Fruit fly (Drosophila melanogaster) whole organism, embryonic: ENCODE results near the gene CG14667.
A peak's percentile ranks its signal among the peaks of the same experiment; 100 is the strongest.

ENCODE experiments used
- Ada2b ChIP-seq: fragments of 200-800 bp; sonication (Bioruptor generic); IDR thresholded peaks from 2 replicates; pipeline ENCODE4 v1.3.6; 2022; ENCODE audit warnings: missing biosample characterization, missing genetic modification characterization
- Atf-2 ChIP-seq: fragments of 200-800 bp; sonication (Bioruptor generic); optimal IDR thresholded peaks from 2 replicates; lab custom pipeline; 2016; ENCODE audit warnings: missing biosample characterization, missing genetic modification characterization
- B-H1 ChIP-seq: fragments of 200-800 bp; sonication (Bioruptor generic); IDR thresholded peaks from 3 replicates; pipeline ENCODE4 v1.3.6; 2022; ENCODE audit warnings: missing biosample characterization, missing genetic modification characterization
- BEAF-32 ChIP-seq: fragments of 200-800 bp; sonication (Bioruptor generic); optimal IDR thresholded peaks from 3 replicates; lab custom pipeline; 2017; ENCODE audit warnings: missing biosample characterization, missing genetic modification characterization, mild to moderate bottlenecking, moderate library complexity, missing genetic modification reagents
- CG10366 ChIP-seq: fragments of 200-800 bp; sonication (Bioruptor generic); IDR thresholded peaks from 2 replicates; pipeline ENCODE4 v1.3.6; 2022; ENCODE audit warnings: missing biosample characterization, missing genetic modification characterization
- CG10431 ChIP-seq: fragments of 200-800 bp; sonication (Bioruptor generic); optimal IDR thresholded peaks from 3 replicates; lab custom pipeline; 2018; ENCODE audit warnings: missing biosample characterization, mild to moderate bottlenecking, missing genetic modification characterization
- CG10565 ChIP-seq: fragments of 200-800 bp; sonication (Bioruptor generic); optimal IDR thresholded peaks from 3 replicates; lab custom pipeline; 2016; ENCODE audit warnings: missing biosample characterization, mild to moderate bottlenecking, missing genetic modification characterization
- CG10959 ChIP-seq: fragments of 200-800 bp; sonication (Bioruptor generic); IDR thresholded peaks from 2 replicates; pipeline ENCODE4 v1.3.6; 2022; ENCODE audit warnings: missing biosample characterization, missing genetic modification characterization
- CG11560 ChIP-seq: fragments of 200-800 bp; sonication (Bioruptor generic); IDR thresholded peaks from 3 replicates; pipeline ENCODE4 v1.3.6; 2022; ENCODE audit warnings: missing biosample characterization, missing genetic modification characterization
- CG12155 ChIP-seq: fragments of 200-800 bp; sonication (Bioruptor generic); optimal IDR thresholded peaks from 3 replicates; lab custom pipeline; 2016; ENCODE audit warnings: missing biosample characterization, missing genetic modification characterization
- CG1233 ChIP-seq: fragments of 200-800 bp; sonication (Bioruptor generic); optimal IDR thresholded peaks from 4 replicates; lab custom pipeline; 2018; ENCODE audit warnings: missing biosample characterization, mild to moderate bottlenecking, missing genetic modification characterization
- CG12659 ChIP-seq: fragments of 200-800 bp; sonication (Bioruptor generic); optimal IDR thresholded peaks from 3 replicates; lab custom pipeline; 2017; ENCODE audit warnings: mild to moderate bottlenecking, missing biosample characterization, missing genetic modification reagents, missing genetic modification characterization
- CG15269 ChIP-seq: fragments of 200-800 bp; sonication (Bioruptor generic); optimal IDR thresholded peaks from 2 replicates; lab custom pipeline; 2018; ENCODE audit warnings: missing biosample characterization, mild to moderate bottlenecking, missing genetic modification characterization, moderate library complexity
- CG1647 ChIP-seq: fragments of 200-800 bp; sonication (Bioruptor generic); optimal IDR thresholded peaks from 3 replicates; lab custom pipeline; 2016; ENCODE audit warnings: missing biosample characterization, missing genetic modification characterization
- CG16815 ChIP-seq: fragments of 200-800 bp; sonication (Bioruptor generic); optimal IDR thresholded peaks from 3 replicates; lab custom pipeline; 2017; ENCODE audit warnings: missing biosample characterization, mild to moderate bottlenecking, missing genetic modification characterization
- CG16863 ChIP-seq: fragments of 200-800 bp; sonication (Bioruptor generic); optimal IDR thresholded peaks from 3 replicates; lab custom pipeline; 2016; ENCODE audit warnings: missing biosample characterization, missing genetic modification characterization
- CG17568 ChIP-seq: fragments of 200-800 bp; sonication (Bioruptor generic); optimal IDR thresholded peaks from 2 replicates; lab custom pipeline; 2018; ENCODE audit warnings: missing biosample characterization, mild to moderate bottlenecking, missing genetic modification characterization, moderate library complexity
- CG1792 ChIP-seq: fragments of 200-800 bp; sonication (Bioruptor generic); optimal IDR thresholded peaks from 2 replicates; lab custom pipeline; 2016; ENCODE audit warnings: missing biosample characterization, missing genetic modification characterization
- CG2116 ChIP-seq: fragments of 200-800 bp; sonication (Bioruptor generic); optimal IDR thresholded peaks from 3 replicates; lab custom pipeline; 2018; ENCODE audit warnings: missing biosample characterization, mild to moderate bottlenecking, missing genetic modification characterization
- CG6765 ChIP-seq: fragments of 200-800 bp; sonication (Bioruptor generic); optimal IDR thresholded peaks from 3 replicates; lab custom pipeline; 2017; ENCODE audit warnings: missing biosample characterization, mild to moderate bottlenecking, missing genetic modification characterization
- CG7928 ChIP-seq: fragments of 200-800 bp; sonication (Bioruptor generic); optimal IDR thresholded peaks from 2 replicates; lab custom pipeline; 2017; ENCODE audit warnings: missing biosample characterization, mild to moderate bottlenecking, missing genetic modification characterization
- CG7987 ChIP-seq: fragments of 200-800 bp; sonication (Bioruptor generic); optimal IDR thresholded peaks from 2 replicates; lab custom pipeline; 2018; ENCODE audit warnings: missing biosample characterization, mild to moderate bottlenecking, missing genetic modification characterization, moderate library complexity
- CG8765 ChIP-seq: fragments of 200-800 bp; sonication (Bioruptor generic); IDR thresholded peaks from 2 replicates; pipeline ENCODE4 v1.3.6; 2022; ENCODE audit warnings: missing biosample characterization, missing genetic modification characterization
- Fer2 ChIP-seq: fragments of 200-800 bp; sonication (Bioruptor generic); optimal IDR thresholded peaks from 2 replicates; lab custom pipeline; 2018; ENCODE audit warnings: missing biosample characterization, mild to moderate bottlenecking, missing genetic modification characterization, moderate library complexity
- GATAe ChIP-seq: fragments of 200-800 bp; sonication (Bioruptor generic); conservative IDR thresholded peaks from 2 replicates; pipeline ENCODE4 v1.3.6; 2022; ENCODE audit warnings: missing biosample characterization, missing genetic modification characterization
- H15 ChIP-seq: fragments of 200-800 bp; sonication (Bioruptor generic); IDR thresholded peaks from 3 replicates; pipeline ENCODE4 v1.3.6; 2022; ENCODE audit warnings: missing biosample characterization, missing genetic modification characterization
- Hey ChIP-seq: fragments of 200-800 bp; sonication (Bioruptor generic); optimal IDR thresholded peaks from 3 replicates; lab custom pipeline; 2018; ENCODE audit warnings: missing biosample characterization, mild to moderate bottlenecking, missing genetic modification characterization
- Oli ChIP-seq: fragments of 200-800 bp; sonication (Bioruptor generic); optimal IDR thresholded peaks from 2 replicates; lab custom pipeline; 2018; ENCODE audit warnings: missing biosample characterization, mild to moderate bottlenecking, missing genetic modification characterization, moderate library complexity
- bcd ChIP-seq: fragments of 200-800 bp; sonication (Bioruptor generic); optimal IDR thresholded peaks from 2 replicates; lab custom pipeline; 2017; ENCODE audit warnings: missing biosample characterization, mild to moderate bottlenecking, missing genetic modification characterization
- chinmo ChIP-seq: fragments of 200-800 bp; sonication (Bioruptor generic); IDR thresholded peaks from 4 replicates; pipeline ENCODE4 v1.3.6; 2022; ENCODE audit warnings: missing biosample characterization, missing genetic modification characterization; ENCODE audit not compliant: partially characterized antibody
- chn ChIP-seq: fragments of 200-800 bp; sonication (Bioruptor generic); optimal IDR thresholded peaks from 2 replicates; lab custom pipeline; 2016; ENCODE audit warnings: missing biosample characterization, missing genetic modification characterization
- crol ChIP-seq: fragments of 200-800 bp; sonication (Bioruptor generic); IDR thresholded peaks from 2 replicates; pipeline ENCODE4 v1.3.6; 2022; ENCODE audit warnings: missing biosample characterization, missing genetic modification characterization
- crp ChIP-seq, 2 experiments: fragments of 200-800 bp; sonication (Bioruptor generic); optimal IDR thresholded peaks; 2 replicates in 1 of 2; 3 replicates in 1 of 2; lab custom pipeline; 2017; ENCODE audit warnings: missing biosample characterization in 2 of 2, missing genetic modification characterization in 2 of 2, mild to moderate bottlenecking in 1 of 2, moderate library complexity in 1 of 2
- cwo ChIP-seq: fragments of 200-800 bp; sonication (Bioruptor generic); optimal IDR thresholded peaks from 3 replicates; lab custom pipeline; 2017; ENCODE audit warnings: missing biosample characterization, missing genetic modification characterization, mild to moderate bottlenecking, moderate library complexity, missing genetic modification reagents
- exex ChIP-seq: fragments of 200-800 bp; sonication (Bioruptor generic); optimal IDR thresholded peaks from 4 replicates; lab custom pipeline; 2018; ENCODE audit warnings: missing biosample characterization, mild to moderate bottlenecking, missing genetic modification characterization, moderate library complexity
- grn ChIP-seq: fragments of 200-800 bp; sonication (Bioruptor generic); optimal IDR thresholded peaks from 3 replicates; lab custom pipeline; 2017; ENCODE audit warnings: missing biosample characterization, missing genetic modification characterization
- inv ChIP-seq: fragments of 200-800 bp; sonication (Bioruptor generic); IDR thresholded peaks from 2 replicates; pipeline ENCODE4 v1.3.6; 2022; ENCODE audit warnings: missing biosample characterization, missing genetic modification characterization; ENCODE audit not compliant: partially characterized antibody
- jigr1 ChIP-seq: fragments of 200-800 bp; sonication (Bioruptor generic); IDR thresholded peaks from 3 replicates; pipeline ENCODE4 v1.3.6; 2022; ENCODE audit warnings: missing biosample characterization, missing genetic modification characterization
- jumu ChIP-seq: fragments of 200-800 bp; sonication (Bioruptor generic); optimal IDR thresholded peaks from 3 replicates; lab custom pipeline; 2016; ENCODE audit warnings: missing biosample characterization, missing genetic modification characterization
- nerfin-2 ChIP-seq: fragments of 200-800 bp; sonication (Bioruptor generic); IDR thresholded peaks from 2 replicates; pipeline ENCODE4 v1.3.6; 2022; ENCODE audit warnings: missing biosample characterization, missing genetic modification characterization; ENCODE audit not compliant: partially characterized antibody
- pros ChIP-seq: fragments of 200-800 bp; sonication (Bioruptor generic); optimal IDR thresholded peaks from 3 replicates; lab custom pipeline; 2019; ENCODE audit warnings: missing biosample characterization, mild to moderate bottlenecking, missing genetic modification characterization, moderate library complexity
- psq ChIP-seq: fragments of 200-800 bp; sonication (Bioruptor generic); optimal IDR thresholded peaks from 2 replicates; lab custom pipeline; 2017; ENCODE audit warnings: missing biosample characterization, missing genetic modification characterization
- schlank ChIP-seq: fragments of 200-800 bp; sonication (Bioruptor generic); optimal IDR thresholded peaks from 2 replicates; lab custom pipeline; 2018; ENCODE audit warnings: missing biosample characterization, mild to moderate bottlenecking, missing genetic modification characterization
- sd ChIP-seq: fragments of 200-800 bp; sonication (Bioruptor generic); optimal IDR thresholded peaks from 3 replicates; lab custom pipeline; 2018; ENCODE audit warnings: missing biosample characterization, mild to moderate bottlenecking, missing genetic modification characterization, moderate library complexity
- sisA ChIP-seq: fragments of 200-800 bp; sonication (Bioruptor generic); IDR thresholded peaks from 2 replicates; pipeline ENCODE4 v1.3.6; 2022; ENCODE audit warnings: missing biosample characterization, missing genetic modification characterization
- tgo ChIP-seq: fragments of 200-800 bp; sonication (Bioruptor generic); IDR thresholded peaks from 3 replicates; pipeline ENCODE4 v1.3.6; 2022; ENCODE audit warnings: missing biosample characterization, missing genetic modification characterization
- toy ChIP-seq: fragments of 200-800 bp; sonication (Bioruptor generic); IDR thresholded peaks from 2 replicates; pipeline ENCODE4 v1.3.6; 2022; ENCODE audit warnings: missing biosample characterization, missing genetic modification characterization
- trem ChIP-seq: fragments of 200-800 bp; optimal IDR thresholded peaks from 3 replicates; lab custom pipeline; 2019; ENCODE audit warnings: missing biosample characterization, mild to moderate bottlenecking, missing genetic modification characterization, moderate library complexity
- twi ChIP-seq: fragments of 200-800 bp; optimal IDR thresholded peaks from 2 replicates; lab custom pipeline; 2019; ENCODE audit warnings: missing biosample characterization, mild to moderate bottlenecking, missing genetic modification characterization, moderate library complexity
- unc-4 ChIP-seq: fragments of 200-800 bp; sonication (Bioruptor generic); IDR thresholded peaks from 2 replicates; pipeline ENCODE4 v1.3.6; 2022; ENCODE audit warnings: missing biosample characterization, missing genetic modification characterization; ENCODE audit not compliant: partially characterized antibody

CG14667 gene

DNA sequence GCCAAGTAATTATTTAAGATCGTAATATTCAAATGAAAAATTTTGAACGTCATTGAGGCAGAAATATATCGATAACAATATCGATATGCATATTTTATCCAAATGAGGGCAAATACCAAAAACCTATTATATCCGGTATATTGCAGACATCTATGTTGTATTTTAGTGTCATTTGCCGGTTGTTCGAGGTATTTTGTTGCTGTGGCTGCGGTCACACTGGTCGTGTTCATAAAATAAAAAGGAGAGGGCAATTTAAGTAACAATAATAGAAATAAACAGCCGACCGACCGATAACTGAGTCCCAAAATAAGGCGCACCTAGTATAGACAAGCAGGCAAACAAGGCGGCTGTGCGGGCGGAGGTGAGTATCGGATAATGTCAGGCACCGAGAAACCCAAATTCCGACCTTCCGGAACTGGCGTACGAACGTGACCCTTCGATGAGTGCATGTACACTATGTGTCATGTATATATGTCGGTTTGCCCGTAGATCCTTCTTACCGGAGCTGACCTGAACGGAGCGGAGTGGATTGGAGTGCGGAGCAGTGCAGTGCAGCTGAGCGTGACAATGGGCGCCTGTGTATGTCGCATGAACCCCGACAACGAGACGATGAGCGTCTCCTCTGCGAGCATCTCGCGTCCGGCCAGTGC is 19.0 kb downstream of the CG14667 start, which contains the start of gene CG1172 (continued):
- TF ChIP-seq Oli: no peak
- peak; percentile 48; the same call in 1 of the 2 replicates for TF ChIP-seq inv (GFP tag; lab: Robert Waterston, UW)
- peak; percentile 82 for TF ChIP-seq unc-4 (GFP tag; lab: Robert Waterston, UW)
- TF ChIP-seq H15 (GFP tag; lab: Robert Waterston, UW): no peak
- no peak for TF ChIP-seq twi (tag; lab: Kevin White, UChicago)
- no peak for TF ChIP-seq CG1233
- no peak for TF ChIP-seq schlank (tag; lab: Kevin White, UChicago)
- no peak for TF ChIP-seq B-H1 (GFP tag; lab: Robert Waterston, UW)
- peak; percentile 26 for TF ChIP-seq bcd (GFP tag; lab: Kevin White, UChicago)
- TF ChIP-seq Atf-2 (GFP tag; lab: Kevin White, UChicago): no peak
- TF ChIP-seq jigr1 (GFP tag; lab: Robert Waterston, UW): no peak
- TF ChIP-seq CG2116 (GFP tag; lab: Kevin White, UChicago): peak; percentile 73
- TF ChIP-seq CG12659: peak; percentile 76
- no peak for TF ChIP-seq CG16815 (GFP tag; lab: Kevin White, UChicago)
- TF ChIP-seq grn (GFP tag; lab: Kevin White, UChicago): no peak
- TF ChIP-seq CG17568 (GFP tag; lab: Kevin White, UChicago): no peak
- TF ChIP-seq CG15269 (tag; lab: Kevin White, UChicago): peak; percentile 1
- TF ChIP-seq CG6765 (GFP tag; lab: Kevin White, UChicago): no peak
- no peak for TF ChIP-seq GATAe (GFP tag; lab: Robert Waterston, UW)
- no peak for TF ChIP-seq CG11560
- no peak for TF ChIP-seq pros (GFP tag; lab: Kevin White, UChicago)
- TF ChIP-seq trem (tag; lab: Kevin White, UChicago): peak; percentile 83
- no peak for TF ChIP-seq CG8765
- TF ChIP-seq Ada2b (GFP tag; lab: Robert Waterston, UW): no peak
- TF ChIP-seq cwo (GFP tag; lab: Kevin White, UChicago): no peak
- TF ChIP-seq exex (tag; lab: Kevin White, UChicago): no peak
- no peak for TF ChIP-seq jumu (GFP tag; lab: Kevin White, UChicago)
- no peak for TF ChIP-seq crol (GFP tag; lab: Robert Waterston, UW)
- no peak for TF ChIP-seq Hey (tag; lab: Kevin White, UChicago)
- TF ChIP-seq nerfin-2 (GFP tag; lab: Robert Waterston, UW): peak; percentile 14; the same call in 1 of the 2 replicates
- TF ChIP-seq CG7987 (GFP tag; lab: Kevin White, UChicago): no peak
- TF ChIP-seq CG10431: peak; percentile 27
- no peak for TF ChIP-seq CG12155 (GFP tag; lab: Kevin White, UChicago)
- no peak for TF ChIP-seq CG7928 (GFP tag; lab: Kevin White, UChicago)
- no peak for TF ChIP-seq CG1792 (GFP tag; lab: Kevin White, UChicago)
- TF ChIP-seq chn (GFP tag; lab: Kevin White, UChicago): no peak
- TF ChIP-seq sd: peak; percentile 68
- no peak for TF ChIP-seq Fer2 (tag; lab: Kevin White, UChicago)
- no peak for TF ChIP-seq psq (GFP tag; lab: Kevin White, UChicago)
- no peak for TF ChIP-seq CG10366 (GFP tag; lab: Robert Waterston, UW)
- TF ChIP-seq CG10565 (GFP tag; lab: Kevin White, UChicago): no peak
- TF ChIP-seq crp (GFP tag; optimal IDR thresholded peaks at IDR 0.05; lab: Kevin White, UChicago): peak in 1 of 2 experiments; percentile 21
- TF ChIP-seq CG16863 (GFP tag; lab: Kevin White, UChicago): no peak
- TF ChIP-seq CG1647: no peak
- TF ChIP-seq toy (GFP tag; lab: Robert Waterston, UW): no peak
- TF ChIP-seq sisA (GFP tag; lab: Robert Waterston, UW): no peak
- TF ChIP-seq CG10959: no peak
- no peak for TF ChIP-seq tgo (GFP tag; lab: Robert Waterston, UW)
- TF ChIP-seq BEAF-32: peak; percentile 81
- TF ChIP-seq chinmo (GFP tag; lab: Robert Waterston, UW): 0 out of 4 replicates have a peak, but pooled peaks have one; percentile 48
